Worm (Caenorhabditis elegans) whole organism, L1 larva: Measurements from ENCODE around the gene cho-1.
A peak's percentile ranks its signal among the peaks of the same experiment; 100 is the strongest.

ENCODE experiments used
- F16B12.6 ChIP-seq: fragments of 150-350 bp; optimal IDR thresholded peaks from 2 replicates; lab custom pipeline; 2014; ENCODE audit warnings: missing biosample characterization, missing genetic modification characterization
- aha-1 ChIP-seq: fragments of 150-350 bp; optimal IDR thresholded peaks from 2 replicates; lab custom pipeline; 2014; ENCODE audit warnings: missing biosample characterization, missing genetic modification characterization
- ceh-90 ChIP-seq: sonication (generic microtip); optimal IDR thresholded peaks from 2 replicates; lab custom pipeline; 2016; ENCODE audit warnings: missing genetic modification characterization, missing compliant biosample characterization
- ces-1 ChIP-seq: fragments of 150-350 bp; optimal IDR thresholded peaks from 2 replicates; lab custom pipeline; 2014; ENCODE audit warnings: missing biosample characterization, missing genetic modification reagents, missing genetic modification characterization
- dsc-1 ChIP-seq: sonication (generic microtip); optimal IDR thresholded peaks from 2 replicates; lab custom pipeline; 2016; ENCODE audit warnings: mild to moderate bottlenecking, missing genetic modification characterization, missing compliant biosample characterization
- efl-1 ChIP-seq, 4 experiments: fragments of 150-350 bp; optimal IDR thresholded peaks in 3 of 4; peaks in 1 of 4; 1 replicate in 1 of 4; 2 replicates in 3 of 4; lab custom pipeline; 2014; ENCODE audit warnings: missing biosample characterization in 2 of 4, missing genetic modification characterization in 2 of 4, missing genetic modification reagents in 2 of 4
- egl-13 ChIP-seq: sonication (generic microtip); optimal IDR thresholded peaks from 2 replicates; lab custom pipeline; 2016; ENCODE audit warnings: missing genotype, missing genetic modification reagents, missing genetic modification characterization, missing compliant biosample characterization
- egl-27 ChIP-seq, 2 experiments: fragments of 150-350 bp in 1 of 2; sonication (generic microtip); optimal IDR thresholded peaks; 3 replicates each; lab custom pipeline; 2017 to 2018; ENCODE audit warnings: missing biosample characterization in 2 of 2, missing genetic modification characterization in 2 of 2, missing genetic modification reagents in 2 of 2
- elt-2 ChIP-seq: sonication (generic microtip); optimal IDR thresholded peaks from 2 replicates; lab custom pipeline; 2016; ENCODE audit warnings: missing genetic modification characterization, mild to moderate bottlenecking, inconsistent platforms, missing compliant biosample characterization, missing genetic modification reagents
- elt-3 ChIP-seq, 6 experiments: fragments of 150-350 bp in 1 of 6; sonication (generic microtip); optimal IDR thresholded peaks; 2 replicates each; lab custom pipeline; 2017 to 2018; ENCODE audit warnings: missing biosample characterization in 6 of 6, missing genetic modification characterization in 6 of 6, inconsistent platforms in 1 of 6
- ets-5 ChIP-seq: fragments of 200-800 bp; sonication (Bioruptor generic); IDR thresholded peaks from 2 replicates; pipeline ENCODE4 v1.3.6; 2022; ENCODE audit warnings: missing genetic modification characterization, missing compliant biosample characterization
- fkh-10 ChIP-seq: sonication (generic microtip); optimal IDR thresholded peaks from 2 replicates; lab custom pipeline; 2017; ENCODE audit warnings: missing biosample characterization, missing genetic modification reagents, missing genetic modification characterization
- fkh-8 ChIP-seq: sonication (generic microtip); optimal IDR thresholded peaks from 2 replicates; lab custom pipeline; 2016; ENCODE audit warnings: mild to moderate bottlenecking, missing genetic modification characterization, missing compliant biosample characterization
- hpl-2 ChIP-seq: fragments of 150-350 bp; optimal IDR thresholded peaks from 2 replicates; lab custom pipeline; 2014; ENCODE audit warnings: missing biosample characterization, missing genetic modification reagents, missing genetic modification characterization
- irx-1 ChIP-seq: sonication (generic microtip); optimal IDR thresholded peaks from 2 replicates; lab custom pipeline; 2016; ENCODE audit warnings: missing genetic modification characterization, missing compliant biosample characterization
- jun-1 ChIP-seq: fragments of 150-350 bp; optimal IDR thresholded peaks from 2 replicates; lab custom pipeline; 2014; ENCODE audit warnings: missing biosample characterization, missing genetic modification reagents, missing genetic modification characterization
- lin-13 ChIP-seq: fragments of 150-350 bp; optimal IDR thresholded peaks from 2 replicates; lab custom pipeline; 2014; ENCODE audit warnings: missing biosample characterization, missing genetic modification reagents, missing genetic modification characterization
- lin-14 ChIP-seq: fragments of 200-800 bp; sonication (Bioruptor generic); optimal IDR thresholded peaks from 2 replicates; lab custom pipeline; 2018; ENCODE audit warnings: mild to moderate bottlenecking, missing genetic modification characterization, moderate library complexity, missing compliant biosample characterization
- lin-35 ChIP-seq, 2 experiments: fragments of 150-350 bp; optimal IDR thresholded peaks; 2 replicates each; lab custom pipeline; 2014; ENCODE audit warnings: missing biosample characterization in 2 of 2, missing genetic modification characterization in 2 of 2, missing genetic modification reagents in 2 of 2
- lin-39 ChIP-seq: fragments of 150-350 bp; optimal IDR thresholded peaks from 2 replicates; lab custom pipeline; 2014; ENCODE audit warnings: missing biosample characterization, missing genetic modification reagents, missing genetic modification characterization
- lir-3 ChIP-seq: sonication (generic microtip); optimal IDR thresholded peaks from 2 replicates; lab custom pipeline; 2016; ENCODE audit warnings: mild to moderate bottlenecking, missing genetic modification characterization, moderate library complexity, missing compliant biosample characterization; ENCODE audit not compliant: poor library complexity
- lsy-2 ChIP-seq, 2 experiments: fragments of 150-350 bp; optimal IDR thresholded peaks; 2 replicates each; lab custom pipeline; 2014; ENCODE audit warnings: missing biosample characterization in 2 of 2, missing genetic modification characterization in 2 of 2
- mab-9 ChIP-seq: fragments of 200-800 bp; sonication (Bioruptor generic); IDR thresholded peaks from 2 replicates; pipeline ENCODE4 v1.3.6; 2022; ENCODE audit warnings: missing genetic modification reagents, missing genetic modification characterization, missing compliant biosample characterization
- mdl-1 ChIP-seq, 2 experiments: fragments of 150-350 bp; optimal IDR thresholded peaks; 2 replicates each; lab custom pipeline; 2014 to 2017; ENCODE audit warnings: missing biosample characterization in 2 of 2, missing genetic modification characterization in 2 of 2, inconsistent platforms in 1 of 2
- mef-2 ChIP-seq: fragments of 150-350 bp; optimal IDR thresholded peaks from 2 replicates; lab custom pipeline; 2014; ENCODE audit warnings: missing biosample characterization, missing genetic modification characterization
- mep-1 ChIP-seq: fragments of 150-350 bp; optimal IDR thresholded peaks from 2 replicates; lab custom pipeline; 2014; ENCODE audit warnings: missing biosample characterization, missing genetic modification characterization
- nhr-11 ChIP-seq: fragments of 150-350 bp; optimal IDR thresholded peaks from 2 replicates; lab custom pipeline; 2014; ENCODE audit warnings: missing biosample characterization, missing genetic modification characterization
- nhr-19 ChIP-seq: fragments of 200-800 bp; sonication (Bioruptor generic); conservative IDR thresholded peaks from 2 replicates; pipeline ENCODE4 v1.3.6; 2022; ENCODE audit warnings: missing genetic modification characterization, missing compliant biosample characterization
- nhr-237 ChIP-seq: fragments of 150-350 bp; optimal IDR thresholded peaks from 2 replicates; lab custom pipeline; 2014; ENCODE audit warnings: missing biosample characterization, missing genetic modification characterization
- nhr-28 ChIP-seq: fragments of 150-350 bp; optimal IDR thresholded peaks from 2 replicates; lab custom pipeline; 2014; ENCODE audit warnings: missing biosample characterization, missing genetic modification characterization
- nhr-90 ChIP-seq: sonication (generic microtip); optimal IDR thresholded peaks from 2 replicates; lab custom pipeline; 2016; ENCODE audit warnings: mild to moderate bottlenecking, missing genetic modification characterization, missing compliant biosample characterization; ENCODE audit not compliant: poor library complexity
- pag-3 ChIP-seq: sonication (generic microtip); optimal IDR thresholded peaks from 2 replicates; lab custom pipeline; 2017; ENCODE audit warnings: missing genetic modification characterization, mild to moderate bottlenecking, missing compliant biosample characterization, antibody characterized with exemption, borderline replicate concordance; ENCODE audit not compliant: insufficient read depth
- pax-3 ChIP-seq: fragments of 200-800 bp; sonication (Bioruptor generic); optimal IDR thresholded peaks from 2 replicates; lab custom pipeline; 2018; ENCODE audit warnings: mild to moderate bottlenecking, missing genetic modification characterization, moderate library complexity, missing compliant biosample characterization
- pqm-1 ChIP-seq: sonication (generic microtip); optimal IDR thresholded peaks from 3 replicates; lab custom pipeline; 2017; ENCODE audit warnings: missing biosample characterization, missing genetic modification characterization
- rnt-1 ChIP-seq: sonication (generic microtip); optimal IDR thresholded peaks from 2 replicates; lab custom pipeline; 2016; ENCODE audit warnings: mild to moderate bottlenecking, missing genetic modification characterization, moderate library complexity, missing compliant biosample characterization
- snpc-4 ChIP-seq: fragments of 150-350 bp; optimal IDR thresholded peaks from 2 replicates; lab custom pipeline; 2014; ENCODE audit warnings: missing biosample characterization, missing genetic modification characterization
- sox-4 ChIP-seq: sonication (generic microtip); optimal IDR thresholded peaks from 2 replicates; lab custom pipeline; 2016; ENCODE audit warnings: missing genetic modification characterization, missing compliant biosample characterization
- tlp-1 ChIP-seq: fragments of 150-350 bp; optimal IDR thresholded peaks from 2 replicates; lab custom pipeline; 2014; ENCODE audit warnings: missing biosample characterization, missing genetic modification characterization
- unc-30 ChIP-seq: sonication (generic microtip); optimal IDR thresholded peaks from 2 replicates; lab custom pipeline; 2017; ENCODE audit warnings: missing biosample characterization, missing genetic modification characterization
- unc-86 ChIP-seq: sonication (generic microtip); optimal IDR thresholded peaks from 2 replicates; lab custom pipeline; 2016; ENCODE audit warnings: missing genetic modification characterization, missing compliant biosample characterization
- unc-98 ChIP-seq: fragments of 200-800 bp; sonication (Bioruptor generic); IDR thresholded peaks from 2 replicates; pipeline ENCODE4 v1.3.6; 2022; ENCODE audit warnings: missing genetic modification characterization, missing compliant biosample characterization
- vab-15 ChIP-seq: sonication (generic microtip); optimal IDR thresholded peaks from 2 replicates; lab custom pipeline; 2017; ENCODE audit warnings: missing genotype, mild to moderate bottlenecking, missing genetic modification characterization, missing compliant biosample characterization
- xbp-1 ChIP-seq: sonication (generic microtip); optimal IDR thresholded peaks from 2 replicates; lab custom pipeline; 2016; ENCODE audit warnings: missing genetic modification characterization, missing compliant biosample characterization
- zag-1 ChIP-seq: fragments of 150-350 bp; optimal IDR thresholded peaks from 2 replicates; lab custom pipeline; 2014; ENCODE audit warnings: missing biosample characterization, missing genetic modification characterization

cho-1 gene

ce11 chrIV:13243375-13243774 lies 29.0 kb upstream of the cho-1 start, which contains the start of gene JC8.4:
Gene JC8.4 (plus strand): TSS chrIV:13243675.
- TF ChIP-seq mab-9 (GFP tag; lab: Robert Waterston, UW) (no peak), lin-35 (GFP tag; optimal IDR thresholded peaks at IDR 0.05; lab: Kevin White, UChicago) (no peak), efl-1 (optimal IDR thresholded peaks at IDR 0.05; lab: Kevin White, UChicago) (no peak), efl-1 (GFP tag; optimal IDR thresholded peaks at IDR 0.05 in 1 of 2; lab: Kevin White, UChicago) (peak in 1 of 2 experiments; percentile 33), lsy-2 (tag; optimal IDR thresholded peaks at IDR 0.05; lab: Kevin White, UChicago) (no peak)

- TF ChIP-seq vab-15 = no peak
- no peak for TF ChIP-seq zag-1 (tag; lab: Kevin White, UChicago)
- TF ChIP-seq F16B12.6 = no peak
- no peak for TF ChIP-seq ceh-90
- TF ChIP-seq unc-86 = no peak
- TF ChIP-seq jun-1 = no peak
- TF ChIP-seq hpl-2 (GFP tag; lab: Kevin White, UChicago) = no peak
- TF ChIP-seq xbp-1 = no peak
- no peak for TF ChIP-seq elt-3 (tag; optimal IDR thresholded peaks at IDR 0.05; lab: Kevin White, UChicago)
- TF ChIP-seq lin-39 (tag; lab: Kevin White, UChicago) = no peak
- no peak for TF ChIP-seq nhr-11 (tag; lab: Kevin White, UChicago)
Measured at ce11 chrIV:13241340-13241739, 27.0 kb upstream of the cho-1 start.

ce11 chrIV:13240842-13241143 lies 26.4 kb upstream of the cho-1 start, which contains the start of gene lin-54:
Gene lin-54 (plus strand): TSS chrIV:13241044.
- TF ChIP-seq mef-2 (no peak), egl-13 (tag; lab: Kevin White, UChicago) (no peak), irx-1 (tag; lab: Kevin White, UChicago) (no peak), tlp-1 (no peak), mep-1 (tag; lab: Kevin White, UChicago) (no peak), aha-1 (tag; lab: Kevin White, UChicago) (no peak), rnt-1 (no peak), nhr-237 (no peak), lin-35 (GFP tag; optimal IDR thresholded peaks at IDR 0.05; lab: Kevin White, UChicago) (no peak), fkh-10 (GFP tag; lab: Kevin White, UChicago) (no peak), pax-3 (tag; lab: Kevin White, UChicago) (no peak), unc-98 (GFP tag; lab: Robert Waterston, UW) (no peak), lir-3 (tag; lab: Kevin White, UChicago) (no peak), unc-30 (tag; lab: Kevin White, UChicago) (no peak)
- TF ChIP-seq, all 84 proteins: peak for 0

ce11 chrIV:13240078-13240841 lies 25.9 kb upstream of the cho-1 start, which contains the start of gene rpl-12:
Gene rpl-12 (minus strand): TSS chrIV:13240651.
- TF ChIP-seq mdl-1 (tag; optimal IDR thresholded peaks at IDR 0.05; lab: Kevin White, UChicago) (peak; percentile 2 to 98), pax-3 (tag; lab: Kevin White, UChicago) (peak; percentile 98), hpl-2 (GFP tag; lab: Kevin White, UChicago) (peak; percentile 93), nhr-19 (GFP tag; lab: Robert Waterston, UW) (peak; percentile 99), mep-1 (tag; lab: Kevin White, UChicago) (peak; percentile 100), elt-2 (tag; lab: Kevin White, UChicago) (peak; percentile 90), tlp-1 (no peak), lin-35 (GFP tag; optimal IDR thresholded peaks at IDR 0.05; lab: Kevin White, UChicago) (peak; percentile 98 to 99), lir-3 (tag; lab: Kevin White, UChicago) (peak; percentile 95), fkh-8 (tag; lab: Kevin White, UChicago) (peak; percentile 100), egl-27 (tag; optimal IDR thresholded peaks at IDR 0.05; lab: Kevin White, UChicago) (peak; percentile 72 to 87), dsc-1 (peak; percentile 99), pqm-1 (tag; lab: Kevin White, UChicago) (no peak), lin-14 (GFP tag; lab: Kevin White, UChicago) (peak; percentile 99), mef-2 (peak; percentile 93), snpc-4 (tag; lab: Kevin White, UChicago) (peak; percentile 92), aha-1 (tag; lab: Kevin White, UChicago) (peak; percentile 86), ces-1 (GFP tag; lab: Kevin White, UChicago) (peak; percentile 94), elt-3 (tag; optimal IDR thresholded peaks at IDR 0.05; lab: Kevin White, UChicago) (peak; percentile 86 to 99 (median 98)), sox-4 (tag; lab: Kevin White, UChicago) (peak; percentile 94), pag-3 (tag; lab: Kevin White, UChicago) (no peak), nhr-28 (tag; lab: Kevin White, UChicago) (peak; percentile 36), nhr-90 (peak; percentile 99), egl-13 (tag; lab: Kevin White, UChicago) (peak; percentile 97), lin-13 (GFP tag; lab: Kevin White, UChicago) (peak; percentile 99), ets-5 (GFP tag; lab: Robert Waterston, UW) (0 out of 2 replicates have a peak, but pooled peaks have one; percentile 78)
